Worm (Caenorhabditis elegans) whole organism, midembryonic: Measurements from ENCODE around the gene B0361.11.

Experiments used
- T22C8.4 ChIP-seq: fragments of 200-800 bp; sonication (Bioruptor generic); IDR thresholded peaks from 2 replicates; pipeline ENCODE4 v1.3.6; 2022; ENCODE audit warnings: missing genetic modification characterization, missing compliant biosample characterization
- cog-1 ChIP-seq: sonication (generic microtip); optimal IDR thresholded peaks from 2 replicates; lab custom pipeline; 2016; ENCODE audit warnings: missing genetic modification characterization, missing compliant biosample characterization
- flt-1 ChIP-seq: fragments of 200-800 bp; sonication (Bioruptor generic); IDR thresholded peaks from 2 replicates; pipeline ENCODE4 v1.3.6; 2022; ENCODE audit warnings: missing genetic modification characterization, missing compliant biosample characterization
- klf-2 ChIP-seq: fragments of 200-800 bp; sonication (Bioruptor generic); conservative IDR thresholded peaks from 2 replicates; pipeline ENCODE4 v1.3.6; 2022; ENCODE audit warnings: missing genetic modification reagents, missing genetic modification characterization, missing compliant biosample characterization
- med-1 ChIP-seq: sonication (generic microtip); optimal IDR thresholded peaks from 2 replicates; lab custom pipeline; 2017; ENCODE audit warnings: missing genetic modification characterization, mild to moderate bottlenecking, missing compliant biosample characterization, antibody characterized with exemption, missing genetic modification reagents; ENCODE audit not compliant: insufficient read depth
- ref-1 ChIP-seq: fragments of 200-800 bp; sonication (Bioruptor generic); conservative IDR thresholded peaks from 2 replicates; pipeline ENCODE4 v1.3.6; 2022; ENCODE audit warnings: missing genetic modification reagents, missing genetic modification characterization, missing compliant biosample characterization
- tab-1 ChIP-seq: fragments of 200-800 bp; sonication (Bioruptor generic); IDR thresholded peaks from 2 replicates; pipeline ENCODE4 v1.3.6; 2022; ENCODE audit warnings: missing genetic modification characterization, missing compliant biosample characterization
- ztf-23 ChIP-seq: fragments of 200-800 bp; sonication (Bioruptor generic); IDR thresholded peaks from 2 replicates; pipeline ENCODE4 v1.3.6; 2022; ENCODE audit warnings: missing genetic modification reagents, missing genetic modification characterization, missing compliant biosample characterization
- ztf-29 ChIP-seq: fragments of 200-800 bp; sonication (Bioruptor generic); IDR thresholded peaks from 2 replicates; pipeline ENCODE4 v1.3.6; 2022; ENCODE audit warnings: missing genetic modification reagents, missing genetic modification characterization, missing compliant biosample characterization

Gene B0361.11

DNA sequence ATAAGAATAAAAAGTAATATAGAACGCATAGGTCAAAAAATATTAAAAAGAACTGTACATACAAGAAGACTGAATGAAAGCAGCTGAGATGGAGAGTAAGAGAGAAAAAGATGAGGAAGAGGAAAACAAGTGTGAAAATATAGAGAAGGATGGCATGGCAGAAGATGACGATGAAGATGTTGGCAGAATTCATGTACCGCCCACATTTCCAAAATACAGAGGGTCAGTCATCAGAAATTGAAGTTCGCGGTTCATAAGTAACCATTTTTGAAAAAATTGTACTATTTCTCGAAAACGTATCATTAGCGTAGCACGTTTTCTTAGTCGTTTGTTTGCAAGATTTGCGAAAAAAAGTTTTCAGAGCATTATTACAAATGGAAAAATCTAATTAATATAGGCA is 29.7 kb upstream of the B0361.11 start, which contains the start of gene zmp-6:
Gene zmp-6 (minus strand): TSS at position 101 of the 400 bp plus-strand sequence.
- TF ChIP-seq tab-1 (GFP tag; lab: Robert Waterston, UW): no peak
- no peak for TF ChIP-seq cog-1 (tag; lab: Kevin White, UChicago)
- no peak for TF ChIP-seq med-1 (GFP tag; lab: Kevin White, UChicago)
- TF ChIP-seq ref-1: no peak
- no peak for TF ChIP-seq ztf-29 (GFP tag; lab: Robert Waterston, UW)
- TF ChIP-seq klf-2 (GFP tag; lab: Robert Waterston, UW): no peak

DNA sequence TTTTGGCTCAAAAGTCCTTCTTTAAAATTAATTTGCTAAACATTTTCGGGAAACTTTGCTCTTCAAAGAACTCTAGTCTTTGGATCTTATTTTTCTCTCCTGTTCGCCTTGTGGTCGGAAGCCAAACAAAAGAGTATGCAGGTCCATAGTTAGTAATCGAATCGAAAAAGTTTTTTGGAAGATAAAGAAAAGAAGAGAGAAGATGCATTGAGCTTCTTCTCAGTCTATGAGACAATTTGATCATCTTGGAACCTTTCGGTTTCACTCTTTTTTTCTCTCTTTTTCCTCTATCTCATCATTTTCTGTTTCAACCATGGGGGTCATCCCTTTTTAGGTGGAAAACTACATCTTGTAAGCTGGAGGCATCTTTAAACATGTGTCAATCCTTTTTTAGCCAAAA is 23.7 kb upstream of the B0361.11 start:
- TF ChIP-seq ref-1 (no peak), ztf-23 (GFP tag; lab: Robert Waterston, UW) (no peak), med-1 (GFP tag; lab: Kevin White, UChicago) (no peak), T22C8.4 (GFP tag; lab: Robert Waterston, UW) (no peak), flt-1 (GFP tag; lab: Robert Waterston, UW) (no peak), ztf-29 (GFP tag; lab: Robert Waterston, UW) (no peak), klf-2 (GFP tag; lab: Robert Waterston, UW) (no peak), tab-1 (GFP tag; lab: Robert Waterston, UW) (no peak), cog-1 (tag; lab: Kevin White, UChicago) (no peak)

DNA sequence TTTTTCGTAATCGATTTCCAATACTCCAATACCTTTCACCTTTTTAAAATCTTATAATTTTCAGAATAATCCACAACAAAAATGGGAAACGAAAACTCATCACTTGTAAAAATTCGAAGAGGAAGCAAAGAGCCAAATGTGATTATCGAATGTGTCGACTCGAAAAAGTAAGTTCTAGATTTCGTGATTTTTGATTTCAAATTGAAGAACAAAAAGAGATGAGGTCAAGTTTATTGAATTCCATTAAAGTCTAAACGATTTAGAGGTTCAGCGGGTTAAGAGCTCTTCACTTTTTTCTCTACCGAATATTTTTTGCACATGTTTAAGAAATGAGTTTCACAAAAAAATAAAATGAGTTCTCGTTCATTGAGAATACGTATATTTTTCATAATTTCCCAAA is 18.5 kb upstream of the B0361.11 start, which contains the start of gene B0361.4:
Gene B0361.4 (plus strand): TSS at position 61 of the 400 bp plus-strand sequence.
- TF ChIP-seq ztf-29 (GFP tag; lab: Robert Waterston, UW): no peak
- TF ChIP-seq tab-1 (GFP tag; lab: Robert Waterston, UW): no peak
- no peak for TF ChIP-seq klf-2 (GFP tag; lab: Robert Waterston, UW)
- TF ChIP-seq ztf-23 (GFP tag; lab: Robert Waterston, UW): no peak
- no peak for TF ChIP-seq cog-1 (tag; lab: Kevin White, UChicago)
- no peak for TF ChIP-seq flt-1 (GFP tag; lab: Robert Waterston, UW)
- TF ChIP-seq ref-1: no peak
- TF ChIP-seq T22C8.4 (GFP tag; lab: Robert Waterston, UW): no peak
- no peak for TF ChIP-seq med-1 (GFP tag; lab: Kevin White, UChicago)

DNA sequence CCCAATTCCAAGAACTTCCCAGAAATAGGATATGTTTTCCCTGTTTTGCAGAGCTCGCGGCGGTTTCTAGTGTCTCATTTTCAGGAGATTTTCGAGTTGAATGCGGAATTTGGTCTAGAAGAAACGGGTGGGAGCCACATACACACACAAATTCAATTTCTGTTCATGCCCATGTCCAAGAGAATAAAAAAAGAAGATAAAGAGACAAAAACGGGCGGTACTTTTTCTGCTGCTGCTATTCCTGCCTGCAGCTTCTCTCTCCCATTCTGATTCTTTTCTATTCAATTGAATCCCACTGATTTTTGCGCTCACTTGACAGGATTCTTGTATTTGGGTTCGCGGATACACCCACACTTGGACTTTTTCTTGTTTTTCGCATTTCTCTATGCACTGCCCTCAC is 14.8 kb upstream of the B0361.11 start:
- TF ChIP-seq ztf-29 (GFP tag; lab: Robert Waterston, UW) (no peak), T22C8.4 (GFP tag; lab: Robert Waterston, UW) (no peak), klf-2 (GFP tag; lab: Robert Waterston, UW) (no peak), flt-1 (GFP tag; lab: Robert Waterston, UW) (no peak)

DNA sequence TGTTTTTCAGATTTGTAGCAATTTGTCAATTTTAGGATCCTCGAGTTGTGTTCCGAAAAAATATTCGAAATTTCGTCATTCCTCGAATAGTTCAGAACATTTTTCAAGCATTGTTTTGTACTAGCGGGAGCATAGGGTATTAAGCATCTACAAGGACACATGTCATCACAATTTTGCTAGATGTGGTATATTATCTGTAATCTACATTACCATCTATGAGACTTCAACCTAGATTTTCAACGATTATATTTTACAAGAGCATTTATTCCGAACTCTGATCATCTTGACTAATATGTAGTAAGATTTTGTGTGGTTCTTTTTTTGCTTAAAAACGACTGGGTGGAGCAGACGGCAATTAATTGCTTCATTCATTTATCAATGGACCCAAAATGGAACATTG is 14.4 kb upstream of the B0361.11 start:
- TF ChIP-seq tab-1 (GFP tag; lab: Robert Waterston, UW) (no peak), ztf-29 (GFP tag; lab: Robert Waterston, UW) (no peak), T22C8.4 (GFP tag; lab: Robert Waterston, UW) (no peak), ztf-23 (GFP tag; lab: Robert Waterston, UW) (no peak), flt-1 (GFP tag; lab: Robert Waterston, UW) (no peak), ref-1 (no peak), med-1 (GFP tag; lab: Kevin White, UChicago) (no peak), cog-1 (tag; lab: Kevin White, UChicago) (no peak), klf-2 (GFP tag; lab: Robert Waterston, UW) (no peak)

DNA sequence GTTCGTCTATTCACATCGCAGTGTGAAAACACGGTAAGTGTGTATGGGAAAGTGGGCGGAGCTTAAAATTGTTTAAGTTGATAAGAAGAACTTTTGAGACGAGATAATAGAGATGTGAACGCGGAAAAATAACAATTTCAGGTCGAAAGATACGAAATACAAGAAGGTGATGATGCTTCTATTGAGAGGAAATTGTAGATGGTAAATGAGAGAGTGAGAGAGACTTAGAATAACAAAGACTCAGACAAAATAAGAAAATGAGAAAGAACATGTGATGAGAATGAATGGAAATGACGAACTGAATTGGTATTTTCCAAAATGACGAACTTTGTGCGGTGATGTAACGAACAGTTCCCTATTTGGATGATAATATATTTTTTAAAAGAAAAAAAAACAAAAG is 6.3 kb upstream of the B0361.11 start:
- TF ChIP-seq tab-1 (GFP tag; lab: Robert Waterston, UW) (no peak), cog-1 (tag; lab: Kevin White, UChicago) (no peak), ref-1 (no peak)

DNA sequence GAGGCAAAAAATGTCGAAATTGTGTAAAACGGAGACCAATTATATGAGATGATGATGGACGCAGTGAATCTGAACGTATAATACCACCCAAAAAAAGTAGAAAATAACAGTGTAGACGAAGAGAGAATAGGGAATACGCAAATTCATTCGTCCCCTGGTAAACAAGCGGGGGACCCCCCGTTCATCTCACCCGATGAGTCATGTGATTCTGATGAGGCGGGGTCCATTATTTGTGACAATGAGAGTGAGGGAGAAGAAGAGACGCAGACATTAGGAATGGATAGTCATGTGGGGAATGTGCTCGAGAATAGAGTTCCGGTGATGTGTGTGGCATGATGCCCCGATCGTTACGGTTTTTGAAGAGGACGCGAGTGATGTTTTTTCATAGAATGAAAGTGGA is 5.3 kb upstream of the B0361.11 start:
- no peak for TF ChIP-seq tab-1 (GFP tag; lab: Robert Waterston, UW)
- TF ChIP-seq ztf-23 (GFP tag; lab: Robert Waterston, UW): no peak
- peak; percentile 15 for TF ChIP-seq cog-1 (tag; lab: Kevin White, UChicago)
- TF ChIP-seq flt-1 (GFP tag; lab: Robert Waterston, UW): 0 out of 2 replicates have a peak, but pooled peaks have one; percentile 46
- no peak for TF ChIP-seq ztf-29 (GFP tag; lab: Robert Waterston, UW)

DNA sequence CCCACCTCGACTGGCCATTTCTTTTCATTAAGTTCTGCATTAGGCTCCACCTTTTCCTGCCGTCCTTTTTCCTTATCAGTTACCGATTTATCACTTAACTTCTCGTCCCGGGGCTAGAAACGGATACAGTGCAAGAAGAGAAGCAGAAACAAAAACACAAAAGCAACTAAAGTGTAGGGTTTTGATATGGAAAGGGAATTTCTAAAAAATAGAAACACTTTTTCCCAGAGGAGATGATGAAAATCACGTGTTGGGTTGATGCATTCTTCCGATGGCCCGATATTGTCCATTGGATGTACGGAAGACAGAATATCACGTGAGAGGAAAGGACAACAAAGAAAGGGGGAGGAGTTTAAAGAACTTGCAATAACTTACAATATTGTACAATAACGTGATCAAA is 4.6 kb upstream of the B0361.11 start:
- TF ChIP-seq ztf-29 (GFP tag; lab: Robert Waterston, UW): no peak
- TF ChIP-seq ref-1: no peak
- TF ChIP-seq flt-1 (GFP tag; lab: Robert Waterston, UW): no peak
- no peak for TF ChIP-seq T22C8.4 (GFP tag; lab: Robert Waterston, UW)

DNA sequence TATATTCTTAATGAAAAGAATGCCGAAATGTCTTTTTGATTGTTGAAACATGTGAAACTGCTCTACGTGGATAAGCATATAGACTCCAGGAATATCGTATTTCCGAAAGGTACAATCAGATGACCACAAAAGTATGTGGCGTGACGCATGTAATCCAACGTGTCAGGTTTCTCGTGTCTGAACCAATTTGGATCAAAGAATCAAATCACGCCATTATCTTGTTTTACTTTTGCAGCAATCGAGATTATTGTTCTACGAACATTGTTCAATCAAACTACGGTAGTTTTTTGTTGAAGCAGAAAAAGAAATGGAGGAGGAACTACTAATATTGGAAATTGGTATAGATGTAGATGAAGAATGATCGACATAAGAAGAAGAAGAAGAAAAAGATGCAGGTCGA is 3.7 kb upstream of the B0361.11 start:
- TF ChIP-seq cog-1 (tag; lab: Kevin White, UChicago): no peak
- TF ChIP-seq flt-1 (GFP tag; lab: Robert Waterston, UW): no peak
- no peak for TF ChIP-seq med-1 (GFP tag; lab: Kevin White, UChicago)
- TF ChIP-seq ztf-23 (GFP tag; lab: Robert Waterston, UW): no peak
- no peak for TF ChIP-seq T22C8.4 (GFP tag; lab: Robert Waterston, UW)
- no peak for TF ChIP-seq ztf-29 (GFP tag; lab: Robert Waterston, UW)

DNA sequence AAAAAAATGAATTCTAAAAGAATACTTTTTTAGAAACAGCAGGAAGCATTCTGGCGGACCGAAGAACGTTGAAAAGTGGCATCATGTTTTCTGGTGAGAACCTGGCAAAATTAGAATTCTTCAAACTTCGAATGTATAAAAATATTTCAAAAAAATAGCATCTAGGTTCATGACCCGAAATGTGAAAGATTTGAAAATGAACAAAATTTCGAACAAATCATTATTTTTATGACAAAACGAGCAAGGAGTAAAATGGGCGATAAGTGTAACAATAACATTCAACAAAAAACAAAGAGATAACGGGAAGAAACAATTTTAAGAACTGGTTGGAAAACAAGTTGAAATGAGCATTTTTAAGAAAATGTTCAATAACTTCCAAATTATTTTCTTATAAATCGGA is 2.1 kb upstream of the B0361.11 start, which contains the start of gene psd-1:
Gene psd-1 (minus strand): TSS at position 101 of the 400 bp plus-strand sequence.
- TF ChIP-seq klf-2 (GFP tag; lab: Robert Waterston, UW): no peak
- TF ChIP-seq ztf-29 (GFP tag; lab: Robert Waterston, UW): no peak
- TF ChIP-seq tab-1 (GFP tag; lab: Robert Waterston, UW): no peak
- TF ChIP-seq T22C8.4 (GFP tag; lab: Robert Waterston, UW): no peak
- no peak for TF ChIP-seq ztf-23 (GFP tag; lab: Robert Waterston, UW)
- TF ChIP-seq flt-1 (GFP tag; lab: Robert Waterston, UW): no peak
- no peak for TF ChIP-seq cog-1 (tag; lab: Kevin White, UChicago)
- no peak for TF ChIP-seq ref-1
- no peak for TF ChIP-seq med-1 (GFP tag; lab: Kevin White, UChicago)
